Worm (Caenorhabditis elegans): ENCODE measurements around the gene R12C12.10.
"Not testable (repeated sequence)": the region's sequence is repeated elsewhere in the genome, so short reads cannot be mapped to it uniquely, and the experiment has no call there.

Gene R12C12.10

ce11 chrII:6026646-6027045, 16.4 kb downstream of the R12C12.10 start:
- TF ChIP-seq lin-15B (tag; optimal IDR thresholded peaks at IDR 0.05) (no peak), pqm-1 (tag; optimal IDR thresholded peaks at IDR 0.05) (peak; percentile 100), fkh-10 (GFP tag; optimal IDR thresholded peaks at IDR 0.05) (no peak), lsy-12 (tag; optimal IDR thresholded peaks at IDR 0.05) (no peak), elt-2 (tag; optimal IDR thresholded peaks at IDR 0.05) (peak; percentile 100), pha-4 (tag; optimal IDR thresholded peaks at IDR 0.05) (peak; percentile 87), mdl-1 (tag; optimal IDR thresholded peaks at IDR 0.05) (no peak), lin-39 (tag; optimal IDR thresholded peaks at IDR 0.05) (no peak), egl-27 (tag; optimal IDR thresholded peaks at IDR 0.05) (peak; percentile 69), skn-1 (tag; optimal IDR thresholded peaks at IDR 0.05) (peak; percentile 76), jun-1 (tag; optimal IDR thresholded peaks at IDR 0.05) (peak; percentile 92), ceh-28 (tag; optimal IDR thresholded peaks at IDR 0.05) (peak; percentile 46), ama-1 (optimal IDR thresholded peaks at IDR 0.05) (no peak)

ce11 chrII:6025647-6026046, 17.4 kb downstream of the R12C12.10 start:
- TF ChIP-seq elt-1 (tag; optimal IDR thresholded peaks at IDR 0.05) = no peak
- peak; percentile 90 for TF ChIP-seq elt-2 (tag; optimal IDR thresholded peaks at IDR 0.05)
- TF ChIP-seq pha-4 (tag; optimal IDR thresholded peaks at IDR 0.05) = peak; percentile 49
- TF ChIP-seq nhr-237 (tag; optimal IDR thresholded peaks at IDR 0.05) = no peak
- no peak for TF ChIP-seq fkh-2 (tag; optimal IDR thresholded peaks at IDR 0.05)
- no peak for TF ChIP-seq nhr-25 (tag; optimal IDR thresholded peaks at IDR 0.05)
- TF ChIP-seq pqm-1 (tag; optimal IDR thresholded peaks at IDR 0.05) = peak; percentile 51

- TF ChIP-seq lin-39 (tag; optimal IDR thresholded peaks at IDR 0.05) (no peak), elt-2 (tag; optimal IDR thresholded peaks at IDR 0.05) (peak; percentile 29)
Measured at ce11 chrII:6024879-6025278, 18.2 kb downstream of the R12C12.10 start, which contains the start of gene R12C12.9. Gene R12C12.9, minus strand, starts transcription at chrII:6024979.

- no peak for TF ChIP-seq fos-1 (tag; optimal IDR thresholded peaks at IDR 0.05)
- no peak for TF ChIP-seq skn-1 (tag; optimal IDR thresholded peaks at IDR 0.05)
- no peak for TF ChIP-seq aly-2 (tag; optimal IDR thresholded peaks at IDR 0.05)
- no peak for TF ChIP-seq nhr-11 (tag; optimal IDR thresholded peaks at IDR 0.05)
- no peak for TF ChIP-seq ZK546.5 (tag; optimal IDR thresholded peaks at IDR 0.05)
Measured at ce11 chrII:6022596-6022995, 20.5 kb downstream of the R12C12.10 start.

ce11 chrII:6020353-6020752, 22.7 kb downstream of the R12C12.10 start, which contains the start of gene ZK84.1:
Gene ZK84.1, plus strand, starts transcription at chrII:6020653.
- no peak for TF ChIP-seq zag-1 (tag; optimal IDR thresholded peaks at IDR 0.05)
- TF ChIP-seq nhr-76 (tag; optimal IDR thresholded peaks at IDR 0.05) = no peak
- no peak for TF ChIP-seq lsy-12 (tag; optimal IDR thresholded peaks at IDR 0.05)
- no peak for TF ChIP-seq nhr-12 (tag; optimal IDR thresholded peaks at IDR 0.05)
- no peak for TF ChIP-seq egl-27 (tag; optimal IDR thresholded peaks at IDR 0.05)
- no peak for TF ChIP-seq ama-1 (optimal IDR thresholded peaks at IDR 0.05)
- TF ChIP-seq lin-39 (tag; optimal IDR thresholded peaks at IDR 0.05) = no peak
- TF ChIP-seq fkh-10 (GFP tag; optimal IDR thresholded peaks at IDR 0.05) = no peak

- no peak for TF ChIP-seq unc-39 (tag; optimal IDR thresholded peaks at IDR 0.05)
- no peak for TF ChIP-seq ztf-11 (tag; optimal IDR thresholded peaks at IDR 0.05)
- no peak for TF ChIP-seq pha-4 (tag; optimal IDR thresholded peaks at IDR 0.05)
- no peak for TF ChIP-seq nhr-25 (tag; optimal IDR thresholded peaks at IDR 0.05)
- TF ChIP-seq elt-1 (tag; optimal IDR thresholded peaks at IDR 0.05) = no peak
- TF ChIP-seq mdl-1 (tag; optimal IDR thresholded peaks at IDR 0.05) = no peak
- no peak for TF ChIP-seq sea-2 (GFP tag; optimal IDR thresholded peaks at IDR 0.05)
- TF ChIP-seq tbx-2 (tag; optimal IDR thresholded peaks at IDR 0.05) = no peak
- no peak for TF ChIP-seq jun-1 (tag; optimal IDR thresholded peaks at IDR 0.05)
- no peak for TF ChIP-seq elt-2 (tag; optimal IDR thresholded peaks at IDR 0.05)
- TF ChIP-seq nhr-12 (tag; optimal IDR thresholded peaks at IDR 0.05) = no peak
- no peak for TF ChIP-seq egl-27 (tag; optimal IDR thresholded peaks at IDR 0.05)
- no peak for TF ChIP-seq nhr-28 (tag; optimal IDR thresholded peaks at IDR 0.05)
- no peak for TF ChIP-seq R02D3.7 (tag; optimal IDR thresholded peaks at IDR 0.05)
Measured at ce11 chrII:6016410-6016809, 26.7 kb downstream of the R12C12.10 start, which contains the start of gene ZK84.5. Gene ZK84.5, minus strand, starts transcription at chrII:6016510.

DNA sequence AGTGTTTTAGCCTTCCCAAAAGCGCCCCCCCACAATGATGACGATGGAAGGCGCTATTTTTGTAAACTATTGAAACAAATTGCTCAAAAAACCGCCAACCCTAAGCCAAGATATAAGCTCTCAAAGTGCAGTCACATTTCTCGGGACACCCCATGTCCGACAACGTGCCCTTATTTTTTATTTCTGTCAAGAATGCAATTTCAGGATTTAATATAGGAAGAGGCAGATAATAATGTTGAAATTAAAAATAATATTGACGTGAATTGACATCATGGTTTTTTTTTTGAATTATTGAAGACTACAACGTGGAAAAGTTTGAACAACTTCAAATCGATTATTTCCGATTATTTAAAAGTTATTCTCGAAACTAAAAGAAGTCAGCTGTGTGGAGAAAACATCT, 29.0 kb downstream of the R12C12.10 start, which contains the start of gene ZK84.2:
TSS of gene ZK84.2 (plus strand) at position 301 of the 400 bp plus-strand sequence.
- not testable (repeated sequence) for TF ChIP-seq elt-3 (tag; optimal IDR thresholded peaks at IDR 0.05); nhr-43 (tag; optimal IDR thresholded peaks at IDR 0.05; ENCODE audit: poor library complexity, severe bottlenecking); nhr-67 (tag; optimal IDR thresholded peaks at IDR 0.05)

Measured in whole organism, L3 larva.